Worm (Caenorhabditis elegans): ENCODE results near the gene ZK1307.1.

The ZK1307.1 gene

DNA sequence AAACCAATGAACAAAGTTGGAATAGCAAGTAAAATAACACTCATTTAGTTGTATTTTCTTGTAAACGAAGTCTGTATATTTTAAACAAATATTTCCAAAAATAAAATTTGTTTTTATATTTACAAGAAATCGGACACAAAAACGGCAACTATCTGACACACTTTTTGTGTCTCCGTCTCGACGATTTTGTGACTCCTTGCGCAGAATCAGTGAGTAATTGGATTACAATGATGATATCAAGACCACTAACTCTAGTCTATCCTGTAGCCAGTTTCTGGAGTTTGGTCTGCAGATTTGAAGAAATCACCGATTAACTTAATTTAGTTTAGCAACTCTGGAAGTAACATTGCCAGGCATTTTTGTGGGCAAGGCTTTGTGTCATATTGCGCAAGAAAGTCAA lies 7.4 kb upstream of the ZK1307.1 start, which contains the start of gene cyp-13A10:
Gene cyp-13A10, minus strand, starts transcription at position 88 of the 400 bp plus-strand sequence.
- TF ChIP-seq lin-13 (GFP tag; optimal IDR thresholded peaks at IDR 0.05) (no peak), dmd-4 (tag; optimal IDR thresholded peaks at IDR 0.05) (no peak), sem-4 (tag; optimal IDR thresholded peaks at IDR 0.05) (no peak), fos-1 (tag; optimal IDR thresholded peaks at IDR 0.05) (peak; percentile 22)

DNA sequence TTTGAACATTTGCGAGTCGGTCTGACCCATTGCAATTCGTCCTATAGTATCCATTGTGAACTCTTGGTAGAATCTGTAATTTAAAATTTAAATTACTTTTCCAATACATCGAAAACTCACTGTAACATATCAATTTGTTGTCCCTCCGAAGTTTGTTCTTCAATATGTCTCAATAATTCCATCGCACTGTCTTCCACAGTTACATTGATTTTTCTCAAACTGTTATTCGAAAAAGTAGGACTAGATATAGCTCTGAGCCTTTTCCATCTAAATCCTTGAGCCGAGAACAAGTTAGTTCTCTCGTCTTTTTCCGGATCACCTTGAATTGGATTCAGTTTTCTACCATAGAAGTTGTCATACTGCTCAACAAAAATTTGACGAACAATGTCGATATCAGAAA lies 6.8 kb upstream of the ZK1307.1 start:
- TF ChIP-seq mdl-1 (tag; optimal IDR thresholded peaks at IDR 0.05) (no peak), crh-2 (tag; optimal IDR thresholded peaks at IDR 0.05) (no peak), mab-5 (tag; optimal IDR thresholded peaks at IDR 0.05) (no peak), blmp-1 (tag; optimal IDR thresholded peaks at IDR 0.05; ENCODE audit: insufficient read depth) (no peak), ztf-4 (tag; optimal IDR thresholded peaks at IDR 0.05) (no peak), fos-1 (tag; optimal IDR thresholded peaks at IDR 0.05) (no peak), ZK546.5 (tag; optimal IDR thresholded peaks at IDR 0.05) (no peak), elt-1 (tag; optimal IDR thresholded peaks at IDR 0.05) (no peak), zag-1 (tag; optimal IDR thresholded peaks at IDR 0.05) (no peak)

DNA sequence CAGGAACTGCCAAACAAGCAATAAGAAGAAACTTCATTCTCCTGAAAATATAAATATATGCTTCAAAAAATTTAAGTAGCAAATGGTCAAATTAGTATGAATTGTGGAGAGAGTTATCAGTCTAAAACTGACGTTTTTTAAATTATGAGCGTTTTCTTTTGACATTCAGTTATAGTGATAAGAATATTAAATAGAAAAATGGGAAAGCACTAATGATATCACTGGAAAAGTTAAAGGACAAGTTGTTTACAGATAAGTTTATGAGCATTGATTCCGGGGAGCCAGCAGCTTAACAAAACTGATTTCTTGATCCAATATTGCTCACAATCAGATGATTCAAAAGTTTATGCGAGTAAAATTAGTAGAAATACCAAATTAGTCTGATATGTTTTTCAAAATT lies 5.0 kb upstream of the ZK1307.1 start, which contains the start of gene ZK1320.3:
Gene ZK1320.3, minus strand, starts transcription at position 41 of the 400 bp plus-strand sequence.
- TF ChIP-seq lin-39 (tag; optimal IDR thresholded peaks at IDR 0.05): no peak
- peak; percentile 87 for TF ChIP-seq fos-1 (tag; optimal IDR thresholded peaks at IDR 0.05)

DNA sequence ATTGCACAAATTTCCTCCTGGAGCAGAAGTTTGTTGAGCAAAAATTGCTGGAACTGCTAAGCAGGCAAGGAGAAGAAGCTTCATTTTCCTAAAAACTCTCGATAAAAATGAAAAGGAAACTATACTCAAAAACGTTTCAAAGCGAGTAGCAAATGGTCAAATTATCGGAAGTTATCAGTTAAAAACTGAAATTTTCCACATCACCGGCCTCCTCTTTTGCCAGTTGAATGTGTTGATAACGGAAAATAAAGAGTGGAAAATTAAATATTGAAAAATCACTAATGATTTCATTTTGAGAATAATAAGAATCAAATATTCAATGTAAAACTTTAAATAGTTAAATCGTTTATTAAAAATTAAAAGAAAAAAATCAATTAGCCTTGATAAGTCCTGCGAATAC lies 3.5 kb upstream of the ZK1307.1 start, which contains the start of gene ZK1320.2:
Gene ZK1320.2, minus strand, starts transcription at position 88 of the 400 bp plus-strand sequence.
- TF ChIP-seq fos-1 (tag; optimal IDR thresholded peaks at IDR 0.05): peak; percentile 79
- TF ChIP-seq nhr-77 (tag; optimal IDR thresholded peaks at IDR 0.05): no peak
- no peak for TF ChIP-seq gmeb-1 (tag; optimal IDR thresholded peaks at IDR 0.05)
- no peak for TF ChIP-seq lin-39 (tag; optimal IDR thresholded peaks at IDR 0.05)
- TF ChIP-seq crh-2 (tag; optimal IDR thresholded peaks at IDR 0.05): peak; percentile 52
- no peak for TF ChIP-seq lsy-2 (tag; optimal IDR thresholded peaks at IDR 0.05)
- TF ChIP-seq sma-9 (GFP tag; optimal IDR thresholded peaks at IDR 0.05): no peak
- no peak for TF ChIP-seq sma-9 (tag; optimal IDR thresholded peaks at IDR 0.05)

DNA sequence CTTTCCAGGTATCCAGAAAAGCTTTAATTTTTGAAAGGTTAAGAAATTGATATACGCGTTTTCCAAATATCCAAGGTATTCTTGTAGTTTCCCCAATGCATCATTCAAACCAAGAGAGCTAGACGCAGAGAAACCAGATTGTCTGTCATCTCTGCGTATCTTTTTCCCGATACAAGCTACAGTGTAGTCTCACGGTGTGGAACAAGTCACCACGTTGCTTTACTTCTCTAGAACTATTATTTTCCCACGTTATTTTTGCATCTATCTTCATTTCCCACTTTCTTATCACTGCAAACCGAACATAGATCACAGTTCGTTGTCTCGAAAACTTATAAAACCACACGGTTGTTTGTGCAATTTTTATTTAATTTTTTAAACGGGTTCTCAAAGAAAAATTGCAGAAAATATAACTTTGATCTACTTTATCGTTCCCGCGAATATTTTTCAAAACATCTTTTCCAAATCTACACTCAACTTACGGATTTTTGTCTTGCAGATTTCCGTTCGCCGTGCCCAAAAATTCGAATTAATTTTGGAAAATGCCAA lies 903 bp upstream of the ZK1307.1 start, which contains the start of gene gstk-1:
Gene gstk-1, plus strand, starts transcription at position 496 of the 546 bp plus-strand sequence.
- TF ChIP-seq sma-9 (GFP tag; optimal IDR thresholded peaks at IDR 0.05) (peak; percentile 89), sma-9 (tag; optimal IDR thresholded peaks at IDR 0.05) (no peak), nhr-25 (tag; optimal IDR thresholded peaks at IDR 0.05) (no peak), R02D3.7 (tag; optimal IDR thresholded peaks at IDR 0.05) (no peak), nhr-21 (tag; optimal IDR thresholded peaks at IDR 0.05) (peak; percentile 59), lin-13 (GFP tag; optimal IDR thresholded peaks at IDR 0.05) (peak; percentile 82), ztf-4 (tag; optimal IDR thresholded peaks at IDR 0.05) (no peak), mdl-1 (tag; optimal IDR thresholded peaks at IDR 0.05) (peak in 1 of 2 experiments; percentile 42), ztf-11 (tag; optimal IDR thresholded peaks at IDR 0.05) (no peak), sma-3 (GFP tag; optimal IDR thresholded peaks at IDR 0.05) (peak; percentile 54), nhr-11 (tag; optimal IDR thresholded peaks at IDR 0.05) (no peak), gmeb-1 (tag; optimal IDR thresholded peaks at IDR 0.05) (no peak), nhr-237 (tag; optimal IDR thresholded peaks at IDR 0.05) (no peak), F13H6.1 (tag; optimal IDR thresholded peaks at IDR 0.05) (peak; percentile 11), nhr-129 (tag; optimal IDR thresholded peaks at IDR 0.05) (no peak), lsy-2 (tag; optimal IDR thresholded peaks at IDR 0.05) (peak in 1 of 2 experiments; percentile 35), crh-2 (tag; optimal IDR thresholded peaks at IDR 0.05) (peak; percentile 81), fos-1 (tag; optimal IDR thresholded peaks at IDR 0.05) (peak; percentile 44), lin-11 (tag; optimal IDR thresholded peaks at IDR 0.05) (no peak), blmp-1 (tag; optimal IDR thresholded peaks at IDR 0.05; ENCODE audit: insufficient read depth) (peak; percentile 25)

DNA sequence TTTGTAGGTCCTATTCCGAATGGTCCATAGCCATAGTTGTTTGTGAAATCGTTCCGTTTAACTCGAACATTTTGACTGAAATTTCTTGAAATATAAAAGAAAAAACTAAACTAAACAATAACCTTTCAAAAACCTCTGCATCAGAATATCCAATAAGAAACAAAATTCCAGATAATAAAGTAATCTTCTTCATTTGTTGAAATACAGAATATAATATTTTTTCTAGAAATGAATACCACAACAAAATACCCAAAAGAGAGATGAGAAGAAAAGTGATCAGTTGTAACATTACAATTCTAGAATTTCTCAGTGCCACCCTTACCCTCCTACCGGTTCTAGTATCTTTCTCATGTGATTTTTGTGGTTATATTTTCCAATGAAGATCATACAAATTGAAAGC lies 1.7 kb downstream of the ZK1307.1 start, which contains the start of gene ZK1307.2:
Gene ZK1307.2, minus strand, starts transcription at position 274 of the 400 bp plus-strand sequence.
- TF ChIP-seq nhr-6 (tag; optimal IDR thresholded peaks at IDR 0.05) (no peak), nhr-25 (tag; optimal IDR thresholded peaks at IDR 0.05) (peak; percentile 32)

DNA sequence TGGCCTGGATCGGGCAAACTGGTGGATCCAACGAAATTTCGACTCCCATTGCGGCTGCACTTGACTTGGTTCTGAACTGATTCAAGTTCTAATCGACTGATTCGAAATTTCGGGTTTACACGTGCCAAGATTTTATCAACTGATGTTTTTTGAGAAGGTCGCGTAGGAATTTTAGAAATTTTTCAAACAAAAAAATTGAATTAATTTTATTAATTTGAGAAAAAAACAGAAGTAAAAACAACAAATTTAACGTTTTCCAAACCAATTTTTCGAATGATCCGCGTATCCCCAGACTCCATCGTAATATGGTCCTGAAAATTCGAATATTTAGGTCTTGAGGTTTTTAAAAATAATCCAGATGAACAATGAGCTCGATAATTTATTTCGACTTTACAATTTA lies 2.5 kb downstream of the ZK1307.1 start, which contains the start of gene ZK1307.3:
Gene ZK1307.3, minus strand, starts transcription at position 101 of the 400 bp plus-strand sequence.
- TF ChIP-seq F13H6.1 (tag; optimal IDR thresholded peaks at IDR 0.05) (no peak), lin-11 (tag; optimal IDR thresholded peaks at IDR 0.05) (no peak)
